Fruit fly (Drosophila melanogaster): ENCODE results near the gene GstT4.
A peak's percentile ranks its signal among the peaks of the same experiment; 100 is the strongest.

Gene GstT4

DNA sequence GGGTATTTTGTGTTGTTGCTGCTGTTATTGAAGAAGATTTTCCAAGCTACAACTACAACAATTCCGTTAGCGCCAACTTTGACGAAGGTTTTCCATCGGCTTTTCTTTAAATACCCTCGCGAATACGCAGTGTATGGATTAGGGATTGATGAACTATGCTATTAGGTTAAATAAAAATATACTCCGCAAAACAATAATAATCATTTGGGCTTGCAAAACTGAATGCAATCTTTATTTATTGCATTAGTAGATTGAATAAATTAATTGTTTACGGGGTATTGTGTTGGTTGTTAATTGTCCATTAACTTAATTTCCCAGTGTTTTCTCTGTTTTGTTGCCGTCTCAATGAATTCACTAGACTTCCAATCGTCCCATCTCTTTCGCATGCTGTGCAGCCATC lies 42.9 kb downstream of the GstT4 start (continued):
- TF ChIP-seq CG6792 (GFP tag; optimal IDR thresholded peaks at IDR 0.05): no peak

DNA sequence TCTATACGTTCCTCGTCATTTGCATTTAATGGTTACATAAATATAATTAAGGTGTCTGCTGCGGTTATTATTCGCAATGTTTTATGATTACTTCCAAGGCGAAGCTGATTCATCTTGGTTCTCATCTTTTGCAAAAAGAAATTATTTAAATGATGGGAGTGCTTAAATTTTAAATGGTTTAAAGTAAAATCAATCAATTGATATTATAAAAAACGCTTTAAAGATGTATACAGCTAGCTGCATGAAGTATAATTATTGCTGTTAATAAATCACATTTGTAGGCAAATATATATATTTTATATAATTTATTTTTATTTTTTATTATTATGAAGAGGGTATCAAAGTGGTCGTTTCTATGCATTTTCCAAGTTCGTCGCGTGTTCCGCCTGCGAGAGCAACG lies 46.2 kb downstream of the GstT4 start:
- TF ChIP-seq CG8319 (GFP tag; optimal IDR thresholded peaks at IDR 0.05): no peak
- no peak for TF ChIP-seq CG8632 (GFP tag; optimal IDR thresholded peaks at IDR 0.05)
- TF ChIP-seq CG32006 (GFP tag; optimal IDR thresholded peaks at IDR 0.05): peak; percentile 46
- no peak for TF ChIP-seq fd85E (GFP tag; optimal IDR thresholded peaks at IDR 0.05)
- no peak for TF ChIP-seq CG11762 (GFP tag; optimal IDR thresholded peaks at IDR 0.05; ENCODE audit: insufficient read depth)
- no peak for TF ChIP-seq CG7368 (GFP tag; optimal IDR thresholded peaks at IDR 0.05)
- TF ChIP-seq Gug (GFP tag; IDR thresholded peaks at IDR 0.05): 0 out of 2 replicates have a peak, but pooled peaks have one; percentile 8
- 0 out of 2 replicates have a peak, but pooled peaks have one; percentile 18 for TF ChIP-seq CG15336 (GFP tag; IDR thresholded peaks at IDR 0.05)
- no peak for TF ChIP-seq CG34406 (GFP tag; optimal IDR thresholded peaks at IDR 0.05)

dm6 chrX:13457563-13457962 lies 53.0 kb downstream of the GstT4 start, which contains the start of gene CG34324:
TSS of gene CG34324 (minus strand) at chrX:13457663.
- TF ChIP-seq pdm3 (GFP tag; optimal IDR thresholded peaks at IDR 0.05) (no peak), fd59A (GFP tag; optimal IDR thresholded peaks at IDR 0.05) (no peak), CG11902 (GFP tag; optimal IDR thresholded peaks at IDR 0.05) (no peak), Met (GFP tag; optimal IDR thresholded peaks at IDR 0.05) (no peak), acj6 (GFP tag; optimal IDR thresholded peaks at IDR 0.05) (no peak), Eip78C (GFP tag) (no peak), Blimp-1 (GFP tag; optimal IDR thresholded peaks at IDR 0.05) (no peak), CG8632 (GFP tag; optimal IDR thresholded peaks at IDR 0.05) (no peak), CG16779 (tag; optimal IDR thresholded peaks at IDR 0.05) (no peak)
